Worm (Caenorhabditis elegans) whole organism, L4/young adult: ENCODE data around the gene col-146.

Experiments
- W03F9.2 ChIP-seq: fragments of 150-350 bp; optimal IDR thresholded peaks from 2 replicates; lab custom pipeline; 2014; ENCODE audit warnings: missing biosample characterization, missing genetic modification characterization
- dao-5 ChIP-seq: sonication (generic microtip); optimal IDR thresholded peaks from 2 replicates; lab custom pipeline; 2016; ENCODE audit warnings: missing genotype, missing genetic modification characterization, moderate library complexity, missing compliant biosample characterization
- him-1 ChIP-seq: sonication (generic microtip); optimal IDR thresholded peaks from 2 replicates; lab custom pipeline; 2016; ENCODE audit warnings: missing genotype, missing genetic modification reagents, missing genetic modification characterization, missing compliant biosample characterization

DNA sequence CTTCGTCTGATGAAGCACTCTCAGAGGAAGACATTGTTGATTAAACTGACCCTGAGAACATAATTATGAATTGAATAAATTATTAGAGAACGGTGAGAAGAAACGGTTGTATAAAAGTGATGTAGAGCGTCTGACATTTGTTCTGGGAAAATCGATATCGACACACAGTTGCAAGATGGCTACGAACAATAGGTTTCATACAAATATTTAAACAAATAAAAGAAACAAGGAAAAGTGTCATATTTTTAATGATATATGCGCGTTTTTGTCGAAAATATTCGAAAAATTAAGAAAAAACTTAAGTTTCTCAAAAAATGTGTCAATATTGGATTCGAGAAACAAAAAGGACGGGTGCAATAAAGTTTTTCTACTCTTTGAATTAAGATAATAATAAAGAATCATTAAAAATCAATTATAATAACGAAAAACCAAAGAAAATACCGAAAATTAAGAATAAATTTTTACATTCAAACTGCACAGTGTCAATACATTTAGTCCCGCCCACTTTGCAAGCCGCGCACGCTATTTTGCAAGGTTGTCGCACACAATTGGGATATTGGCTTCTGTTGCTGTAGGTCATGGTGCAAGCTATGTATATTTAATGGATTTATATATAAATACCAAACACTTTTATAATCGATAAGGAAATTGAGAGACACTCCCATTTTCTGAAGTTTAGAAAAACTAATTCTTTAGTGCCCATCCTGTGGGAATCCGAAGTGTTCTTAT, 47.0 kb upstream of the col-146 start, which contains the start of gene rtfo-1:
- TF ChIP-seq W03F9.2 (tag; lab: Kevin White, UChicago) (no peak), him-1 (no peak), dao-5 (tag; lab: Kevin White, UChicago) (no peak)
